Fruit fly (Drosophila melanogaster): ENCODE data around the gene Non2.

Gene Non2

dm6 chr3L:2799110-2799618, 32.4 kb downstream of the Non2 start (continued):
- TF ChIP-seq stc (GFP tag; IDR thresholded peaks at IDR 0.05) (no peak), CG34422 (GFP tag; IDR thresholded peaks at IDR 0.05) (no peak), pnt (GFP tag; optimal IDR thresholded peaks at IDR 0.05) (no peak), CG16863 (GFP tag; optimal IDR thresholded peaks at IDR 0.05) (no peak), eyg (GFP tag; optimal IDR thresholded peaks at IDR 0.05) (no peak), Gsc (GFP tag; IDR thresholded peaks at IDR 0.05) (no peak), Meics (GFP tag; optimal IDR thresholded peaks at IDR 0.05) (peak; percentile 68), CG13775 (GFP tag; optimal IDR thresholded peaks at IDR 0.05) (no peak), Hr78 (GFP tag; optimal IDR thresholded peaks at IDR 0.05) (peak in 1 of 2 experiments; percentile 11)

dm6 chr3L:2800329-2800728, 33.5 kb downstream of the Non2 start:
- TF ChIP-seq Atf3 (GFP tag; optimal IDR thresholded peaks at IDR 0.05): no peak
- peak; percentile 86 for TF ChIP-seq CG17612 (GFP tag; IDR thresholded peaks at IDR 0.05)
- peak; percentile 39 for TF ChIP-seq cg (GFP tag; optimal IDR thresholded peaks at IDR 0.05)
- no peak for TF ChIP-seq CG2712 (tag; optimal IDR thresholded peaks at IDR 0.05)
- TF ChIP-seq CG3726 (GFP tag; IDR thresholded peaks at IDR 0.05): 0 out of 3 replicates have a peak, but pooled peaks have one; percentile 42
- TF ChIP-seq Dek (tag; optimal IDR thresholded peaks at IDR 0.05): no peak
- no peak for TF ChIP-seq CG16813 (GFP tag; IDR thresholded peaks at IDR 0.05; ENCODE audit: partially characterized antibody)
- no peak for TF ChIP-seq gsb-n (tag; optimal IDR thresholded peaks at IDR 0.05)
- TF ChIP-seq CG8290 (GFP tag; optimal IDR thresholded peaks at IDR 0.05): peak; percentile 99
- peak; percentile 43 to 98 for TF ChIP-seq CG8290 (tag; optimal IDR thresholded peaks at IDR 0.05)
- TF ChIP-seq H15 (GFP tag; IDR thresholded peaks at IDR 0.05): 0 out of 3 replicates have a peak, but pooled peaks have one; percentile 9
- no peak for TF ChIP-seq CG6854 (GFP tag; optimal IDR thresholded peaks at IDR 0.05)
- TF ChIP-seq slp2 (GFP tag; optimal IDR thresholded peaks at IDR 0.05): no peak
- TF ChIP-seq unpg (GFP tag; optimal IDR thresholded peaks at IDR 0.05): no peak
- TF ChIP-seq peb (GFP tag; IDR thresholded peaks at IDR 0.05): no peak
- TF ChIP-seq CG6683 (GFP tag; optimal IDR thresholded peaks at IDR 0.05): no peak
- peak; percentile 45 for TF ChIP-seq Drgx (GFP tag; IDR thresholded peaks at IDR 0.05)
- TF ChIP-seq Ptx1 (GFP tag; IDR thresholded peaks at IDR 0.05): 0 out of 2 replicates have a peak, but pooled peaks have one; percentile 13
- TF ChIP-seq crc (GFP tag; optimal IDR thresholded peaks at IDR 0.05): no peak
- TF ChIP-seq ttk (GFP tag; IDR thresholded peaks at IDR 0.05): 0 out of 2 replicates have a peak, but pooled peaks have one; percentile 19
- 0 out of 2 replicates have a peak, but pooled peaks have one; percentile 16 for TF ChIP-seq Xrp1 (GFP tag; IDR thresholded peaks at IDR 0.05)

dm6 chr3L:2801376-2801775, 34.6 kb downstream of the Non2 start:
- no peak for TF ChIP-seq bcd (GFP tag; optimal IDR thresholded peaks at IDR 0.05)
- TF ChIP-seq so (GFP tag; IDR thresholded peaks at IDR 0.05): no peak
- TF ChIP-seq peb (GFP tag; IDR thresholded peaks at IDR 0.05): no peak
- TF ChIP-seq Pdp1 (GFP tag; optimal IDR thresholded peaks at IDR 0.05): peak in 1 of 2 experiments; percentile 89
- TF ChIP-seq Myb (GFP tag; optimal IDR thresholded peaks at IDR 0.05): no peak
- TF ChIP-seq Asciz (GFP tag; optimal IDR thresholded peaks at IDR 0.05): peak; percentile 9
- TF ChIP-seq nom (GFP tag; optimal IDR thresholded peaks at IDR 0.05): peak; percentile 5
- TF ChIP-seq CG16779 (GFP tag; IDR thresholded peaks at IDR 0.05): no peak
- 0 out of 3 replicates have a peak, but pooled peaks have one; percentile 13 for TF ChIP-seq sr (GFP tag; IDR thresholded peaks at IDR 0.05)

Data from whole organism, embryonic.